Fruit fly (Drosophila melanogaster): ENCODE measurements around the gene CG34287.
A peak's percentile ranks its signal among the peaks of the same experiment; 100 is the strongest.

The CG34287 gene

DNA sequence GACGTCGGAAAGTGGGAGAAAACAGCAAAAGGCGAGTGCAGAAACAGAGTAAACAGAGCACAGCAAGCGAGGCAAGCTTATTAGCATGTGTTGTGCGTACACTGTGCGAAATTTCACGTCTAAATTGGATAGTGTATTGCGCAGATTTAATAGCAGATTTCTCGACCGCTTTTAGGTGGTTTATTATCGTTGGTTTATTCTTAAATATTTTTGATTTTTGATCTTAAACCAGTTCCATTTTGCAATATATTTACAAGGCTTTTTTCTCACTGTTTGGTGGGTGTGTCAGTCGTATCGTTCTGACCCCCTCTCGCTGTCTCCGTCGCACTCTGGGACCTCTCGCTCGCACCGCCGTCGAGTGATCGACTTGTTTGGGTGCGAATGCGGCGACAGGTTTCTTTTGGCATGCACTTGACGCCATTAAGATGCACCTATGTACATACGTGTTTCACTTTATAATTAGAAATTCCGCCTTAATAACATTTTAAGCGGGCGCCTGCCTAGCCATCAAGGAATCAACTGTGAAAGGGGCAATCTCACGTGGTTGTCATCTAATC, 19.1 kb upstream of the CG34287 start (continued):
- TF ChIP-seq Rel (GFP tag; optimal IDR thresholded peaks at IDR 0.05): peak; percentile 17
- TF ChIP-seq Rel (tag; optimal IDR thresholded peaks at IDR 0.05): no peak
- TF ChIP-seq pan (optimal IDR thresholded peaks at IDR 0.05): no peak
- TF ChIP-seq br (GFP tag; optimal IDR thresholded peaks at IDR 0.05): peak; percentile 77

DNA sequence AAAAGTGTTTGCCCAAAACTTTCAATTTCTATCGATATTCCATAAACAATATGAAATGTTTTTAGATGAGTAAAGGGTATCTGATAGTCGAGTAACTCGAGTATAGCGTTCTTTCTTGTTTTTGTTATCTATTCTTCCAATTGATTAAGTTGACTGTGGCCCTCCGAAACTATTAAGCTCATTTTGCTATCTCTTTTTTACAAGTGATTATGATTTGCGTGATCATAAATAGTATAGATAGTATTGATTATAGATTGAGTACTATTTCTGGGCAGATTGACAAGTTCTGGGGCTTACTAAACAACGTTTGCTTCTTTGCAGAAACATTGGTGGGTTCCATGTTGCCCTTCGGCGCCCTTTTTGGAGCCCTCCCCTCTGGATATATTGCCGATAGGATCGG, 16.6 kb upstream of the CG34287 start:
- TF ChIP-seq GATAd (GFP tag; optimal IDR thresholded peaks at IDR 0.05) (no peak), CG9705 (GFP tag; optimal IDR thresholded peaks at IDR 0.05) (no peak), Sp1 (GFP tag; optimal IDR thresholded peaks at IDR 0.05) (no peak), brk (GFP tag; optimal IDR thresholded peaks at IDR 0.05) (no peak), sage (GFP tag; optimal IDR thresholded peaks at IDR 0.05) (no peak)

DNA sequence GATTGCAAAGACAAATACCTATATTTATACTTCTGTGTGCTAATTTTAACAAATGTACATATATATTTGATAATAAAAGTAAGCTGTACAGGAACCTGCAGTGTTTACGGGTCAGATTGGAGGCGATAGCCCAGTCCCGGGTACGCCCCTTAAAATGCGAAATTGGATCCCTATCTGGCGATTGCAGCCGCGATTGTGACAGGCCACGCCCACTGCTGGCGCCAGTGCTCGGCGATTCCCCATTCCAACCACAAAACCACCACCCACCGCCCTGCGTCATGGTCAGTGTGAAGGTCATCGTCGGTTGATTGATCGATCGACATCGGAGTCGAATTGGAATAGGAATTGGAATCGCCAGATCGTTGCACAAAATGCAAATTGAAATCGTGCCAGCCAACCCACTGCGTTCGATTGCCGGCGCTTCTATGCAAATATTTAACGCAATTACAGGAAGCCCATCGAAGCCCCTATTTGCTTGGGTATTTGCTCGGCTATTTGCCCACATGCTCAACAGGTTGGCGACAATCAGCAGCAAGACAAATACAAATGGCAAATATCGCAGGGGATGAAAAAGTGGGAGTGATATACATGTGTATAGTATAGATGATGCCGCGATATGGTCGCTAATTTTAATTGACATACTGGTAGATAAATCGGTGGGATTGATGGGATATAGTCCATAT, 14.3 kb upstream of the CG34287 start:
- TF ChIP-seq lola (GFP tag; optimal IDR thresholded peaks at IDR 0.05) (no peak), Hr83 (GFP tag; optimal IDR thresholded peaks at IDR 0.05; ENCODE audit: poor library complexity, severe bottlenecking) (peak; percentile 42), Abd-B (GFP tag; optimal IDR thresholded peaks at IDR 0.05) (no peak), Sp1 (GFP tag; optimal IDR thresholded peaks at IDR 0.05) (no peak), OdsH (GFP tag; optimal IDR thresholded peaks at IDR 0.05) (no peak), Rel (GFP tag; optimal IDR thresholded peaks at IDR 0.05) (no peak), Rel (tag; optimal IDR thresholded peaks at IDR 0.05) (peak; percentile 72)

DNA sequence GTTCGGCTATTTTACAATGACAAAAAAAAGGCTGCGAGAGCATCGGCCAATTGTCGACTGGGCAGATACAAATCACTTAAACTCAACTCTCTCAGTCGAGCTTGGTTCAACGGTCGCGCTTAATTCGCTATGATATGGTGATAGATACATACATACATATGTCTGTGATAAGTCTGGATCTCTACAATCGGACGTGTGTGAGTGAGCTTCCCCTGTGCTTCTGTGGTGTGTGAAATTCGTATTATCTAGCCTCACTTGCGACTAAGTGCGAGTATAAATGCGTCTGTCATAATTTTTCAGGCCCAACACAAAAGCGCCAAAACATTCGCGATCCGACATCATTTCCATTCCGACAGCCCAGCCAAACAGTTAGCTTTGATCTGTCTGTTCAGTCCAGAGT, 12.3 kb upstream of the CG34287 start, which contains the start of gene CG1213:
Gene CG1213 (plus strand): TSS at position 301 of the 400 bp plus-strand sequence.
- no peak for TF ChIP-seq Rel (GFP tag; optimal IDR thresholded peaks at IDR 0.05)
- TF ChIP-seq Rel (tag; optimal IDR thresholded peaks at IDR 0.05): no peak

DNA sequence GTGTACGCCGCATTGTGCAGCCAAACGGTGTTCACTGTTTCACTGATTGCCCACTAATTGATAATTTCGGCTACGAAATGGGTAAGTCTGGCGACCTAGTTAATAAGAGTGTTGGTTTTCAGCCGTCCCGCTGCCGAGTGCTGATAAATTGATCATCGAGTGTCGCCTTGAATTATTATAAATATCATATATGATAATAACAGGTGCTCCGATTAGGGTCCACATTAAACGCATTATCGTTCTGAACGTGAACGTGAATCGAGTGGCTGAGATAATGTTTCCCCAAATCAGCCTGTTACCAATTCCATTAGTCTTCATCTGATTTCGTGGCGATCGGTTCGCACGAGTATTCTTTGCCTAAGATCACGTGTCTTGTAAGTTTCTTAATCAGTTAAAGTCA, 11.8 kb upstream of the CG34287 start:
- TF ChIP-seq foxo (GFP tag; optimal IDR thresholded peaks at IDR 0.05) (no peak), N (GFP tag; optimal IDR thresholded peaks at IDR 0.05) (no peak), h (GFP tag; optimal IDR thresholded peaks at IDR 0.05) (peak; percentile 6)

DNA sequence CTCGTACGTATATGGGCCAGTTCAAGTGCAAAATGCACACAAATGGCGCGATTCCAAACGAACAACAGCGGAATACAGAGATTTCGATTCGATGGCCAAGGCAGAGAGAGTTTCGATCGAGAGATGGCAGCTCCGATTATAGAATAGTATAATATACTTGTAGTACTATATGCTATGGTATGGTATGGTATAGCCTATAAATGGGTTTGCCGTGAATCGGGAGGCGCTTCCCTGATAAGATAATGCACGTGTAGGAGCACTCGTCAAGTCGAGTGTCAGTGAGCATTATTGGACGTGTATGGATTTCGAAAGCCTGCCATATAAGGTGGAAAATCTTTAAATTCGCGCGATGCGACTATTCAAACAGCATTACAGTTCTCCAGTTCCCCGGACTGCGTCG, 9.6 kb upstream of the CG34287 start:
- TF ChIP-seq woc (GFP tag; optimal IDR thresholded peaks at IDR 0.05): no peak
- no peak for TF ChIP-seq tai (GFP tag; optimal IDR thresholded peaks at IDR 0.05)
- TF ChIP-seq lola (GFP tag; optimal IDR thresholded peaks at IDR 0.05): no peak
- TF ChIP-seq usp (GFP tag; optimal IDR thresholded peaks at IDR 0.05): no peak

DNA sequence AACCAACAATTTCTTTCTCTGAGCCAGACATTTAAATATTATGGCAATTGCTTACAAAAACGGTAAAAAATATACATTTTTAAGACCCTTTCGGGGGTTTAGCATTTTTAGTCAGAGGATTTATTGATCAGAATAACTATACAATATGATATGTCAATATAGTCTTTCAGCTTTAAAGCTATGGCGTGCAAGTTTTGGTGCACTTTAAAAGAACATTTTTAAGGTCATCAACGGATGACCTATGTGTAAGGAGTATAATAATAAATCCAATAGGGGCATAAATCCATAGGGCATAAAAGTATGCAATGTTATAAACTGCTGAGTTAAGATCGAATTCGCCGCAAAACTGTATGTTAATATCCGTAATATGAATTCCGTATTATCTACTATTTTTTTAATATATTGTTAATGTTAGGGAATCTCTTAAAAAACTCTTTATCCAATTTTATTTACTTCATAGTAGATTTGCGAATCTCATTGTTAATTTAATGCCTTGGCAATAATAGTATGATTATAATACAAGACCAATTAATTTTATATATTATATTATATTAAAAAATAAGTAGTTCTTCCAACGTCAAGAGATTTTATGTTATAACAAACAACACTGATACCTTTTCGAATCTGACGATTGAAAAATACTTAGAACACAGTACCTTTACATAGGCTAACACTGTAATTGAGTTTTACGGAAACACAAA, 6.4 kb upstream of the CG34287 start, which contains the start of gene CG14676:
Gene CG14676 (plus strand): TSS at position 651 of the 701 bp plus-strand sequence.
- TF ChIP-seq tai (GFP tag; optimal IDR thresholded peaks at IDR 0.05) (no peak), Dif (GFP tag; optimal IDR thresholded peaks at IDR 0.05; ENCODE audit: partially characterized antibody) (no peak), Myc (optimal IDR thresholded peaks at IDR 0.05) (peak; percentile 14)

DNA sequence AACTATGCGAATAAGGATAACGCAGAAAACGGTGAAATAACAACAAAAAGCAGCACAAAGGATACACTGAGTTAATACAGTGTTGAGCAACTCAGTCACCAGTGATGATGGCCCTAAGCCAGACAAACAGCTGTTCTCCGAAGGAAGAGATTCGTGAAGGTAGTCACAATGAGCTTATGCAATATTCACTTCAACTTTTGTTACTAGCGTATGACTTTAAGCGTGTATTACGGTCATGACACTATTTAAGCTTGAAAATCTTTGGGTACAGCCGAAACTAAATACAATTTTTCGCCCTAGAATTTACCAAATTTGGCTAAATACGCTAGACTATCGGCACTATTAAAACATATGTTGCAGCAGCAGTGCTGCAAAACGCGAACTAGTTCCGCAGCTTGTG, 3.1 kb downstream of the CG34287 start, which contains the start of the genes disp and ECSIT:
Gene disp (minus strand): TSS at position 97 of the 400 bp plus-strand sequence.
Gene ECSIT (plus strand): TSS at position 371 of the 400 bp plus-strand sequence.
- no peak for TF ChIP-seq sage (GFP tag; optimal IDR thresholded peaks at IDR 0.05)
- TF ChIP-seq Vsx2 (GFP tag; optimal IDR thresholded peaks at IDR 0.05; ENCODE audit: partially characterized antibody): no peak
- TF ChIP-seq jim (GFP tag; optimal IDR thresholded peaks at IDR 0.05): no peak
- TF ChIP-seq Myc (optimal IDR thresholded peaks at IDR 0.05): peak; percentile 98
- TF ChIP-seq OdsH (GFP tag; optimal IDR thresholded peaks at IDR 0.05): peak; percentile 44
- no peak for TF ChIP-seq usp (GFP tag; optimal IDR thresholded peaks at IDR 0.05)
- TF ChIP-seq dmrt93B (GFP tag; optimal IDR thresholded peaks at IDR 0.05): peak; percentile 28
- TF ChIP-seq GATAd (GFP tag; optimal IDR thresholded peaks at IDR 0.05): no peak
- TF ChIP-seq woc (GFP tag; optimal IDR thresholded peaks at IDR 0.05): peak; percentile 83
- TF ChIP-seq brk (GFP tag; optimal IDR thresholded peaks at IDR 0.05): no peak
- TF ChIP-seq psq (GFP tag; optimal IDR thresholded peaks at IDR 0.05): peak; percentile 34
- no peak for TF ChIP-seq Hnf4 (GFP tag; optimal IDR thresholded peaks at IDR 0.05)
- TF ChIP-seq rgr (GFP tag; optimal IDR thresholded peaks at IDR 0.05): no peak
- TF ChIP-seq Hr83 (GFP tag; optimal IDR thresholded peaks at IDR 0.05; ENCODE audit: poor library complexity, severe bottlenecking): no peak
- no peak for TF ChIP-seq ey (GFP tag; optimal IDR thresholded peaks at IDR 0.05)
- no peak for TF ChIP-seq Mio (GFP tag; optimal IDR thresholded peaks at IDR 0.05)
- peak; percentile 46 for TF ChIP-seq br (GFP tag; optimal IDR thresholded peaks at IDR 0.05)
- peak; percentile 38 for TF ChIP-seq CG9705 (GFP tag; optimal IDR thresholded peaks at IDR 0.05)
- no peak for TF ChIP-seq dl (GFP tag; optimal IDR thresholded peaks at IDR 0.05; ENCODE audit: insufficient read depth in 1 of 2, partially characterized antibody in 2 of 2)
- TF ChIP-seq sv (GFP tag; optimal IDR thresholded peaks at IDR 0.05): peak; percentile 34
- TF ChIP-seq HLH106 (tag; optimal IDR thresholded peaks at IDR 0.05): peak; percentile 61

Data from whole organism, wandering third instar larva.